Fruit fly (Drosophila melanogaster) whole organism, embryonic: ENCODE measurements around the gene Tfb5.

Experiments
- Atf-2 ChIP-seq: fragments of 200-800 bp; sonication (Bioruptor generic); optimal IDR thresholded peaks from 2 replicates; lab custom pipeline; 2016; ENCODE audit warnings: missing biosample characterization, missing genetic modification characterization
- Atf3 ChIP-seq: fragments of 200-800 bp; sonication (Bioruptor generic); optimal IDR thresholded peaks from 3 replicates; lab custom pipeline; 2016; ENCODE audit warnings: missing biosample characterization, missing genetic modification characterization
- BEAF-32 ChIP-seq: fragments of 200-800 bp; sonication (Bioruptor generic); optimal IDR thresholded peaks from 3 replicates; lab custom pipeline; 2017; ENCODE audit warnings: missing biosample characterization, missing genetic modification characterization, mild to moderate bottlenecking, moderate library complexity, missing genetic modification reagents
- CG10959 ChIP-seq: fragments of 200-800 bp; sonication (Bioruptor generic); IDR thresholded peaks from 2 replicates; pipeline ENCODE4 v1.3.6; 2022; ENCODE audit warnings: missing biosample characterization, missing genetic modification characterization
- CG1233 ChIP-seq: fragments of 200-800 bp; sonication (Bioruptor generic); optimal IDR thresholded peaks from 4 replicates; lab custom pipeline; 2018; ENCODE audit warnings: missing biosample characterization, mild to moderate bottlenecking, missing genetic modification characterization
- CG12659 ChIP-seq: fragments of 200-800 bp; sonication (Bioruptor generic); optimal IDR thresholded peaks from 3 replicates; lab custom pipeline; 2017; ENCODE audit warnings: mild to moderate bottlenecking, missing biosample characterization, missing genetic modification reagents, missing genetic modification characterization
- CG13775 ChIP-seq: fragments of 200-800 bp; sonication (Bioruptor generic); optimal IDR thresholded peaks from 3 replicates; lab custom pipeline; 2017; ENCODE audit warnings: missing biosample characterization, mild to moderate bottlenecking, missing genetic modification characterization
- CG13894 ChIP-seq: fragments of 200-800 bp; sonication (Bioruptor generic); optimal IDR thresholded peaks from 3 replicates; lab custom pipeline; 2018; ENCODE audit warnings: missing biosample characterization, mild to moderate bottlenecking, missing genetic modification characterization, moderate library complexity
- CG14441 ChIP-seq: fragments of 200-800 bp; sonication (Bioruptor generic); IDR thresholded peaks from 2 replicates; pipeline ENCODE4 v1.3.6; 2022; ENCODE audit warnings: missing biosample characterization, missing genetic modification characterization
- CG14710 ChIP-seq: fragments of 200-800 bp; sonication (Bioruptor generic); optimal IDR thresholded peaks from 3 replicates; lab custom pipeline; 2019; ENCODE audit warnings: missing biosample characterization, mild to moderate bottlenecking, missing genetic modification characterization, moderate library complexity
- CG17186 ChIP-seq: fragments of 200-800 bp; sonication (Bioruptor generic); optimal IDR thresholded peaks from 3 replicates; lab custom pipeline; 2017; ENCODE audit warnings: missing biosample characterization, missing genetic modification reagents, missing genetic modification characterization
- CG18619 ChIP-seq: fragments of 200-800 bp; sonication (Bioruptor generic); optimal IDR thresholded peaks from 3 replicates; lab custom pipeline; 2017; ENCODE audit warnings: missing biosample characterization, mild to moderate bottlenecking, missing genetic modification characterization
- CG2875 ChIP-seq: fragments of 200-800 bp; sonication (Bioruptor generic); optimal IDR thresholded peaks from 2 replicates; lab custom pipeline; 2017; ENCODE audit warnings: missing biosample characterization, mild to moderate bottlenecking, missing genetic modification characterization, missing genetic modification reagents
- CG30020 ChIP-seq: fragments of 200-800 bp; optimal IDR thresholded peaks from 2 replicates; lab custom pipeline; 2019; ENCODE audit warnings: missing biosample characterization, mild to moderate bottlenecking, missing genetic modification characterization, moderate library complexity
- CG3847 ChIP-seq: fragments of 200-800 bp; sonication (Bioruptor generic); IDR thresholded peaks from 2 replicates; pipeline ENCODE4 v1.3.6; 2022; ENCODE audit warnings: missing biosample characterization, missing genetic modification characterization
- CG3995 ChIP-seq: fragments of 200-800 bp; sonication (Bioruptor generic); optimal IDR thresholded peaks from 3 replicates; lab custom pipeline; 2016; ENCODE audit warnings: missing biosample characterization, missing genetic modification characterization
- CG6175 ChIP-seq: fragments of 200-800 bp; sonication (Bioruptor generic); IDR thresholded peaks from 3 replicates; pipeline ENCODE4 v1.3.6; 2022; ENCODE audit warnings: missing biosample characterization, missing genetic modification characterization
- CG8281 ChIP-seq: fragments of 200-800 bp; sonication (Bioruptor generic); optimal IDR thresholded peaks from 2 replicates; lab custom pipeline; 2018; ENCODE audit warnings: missing biosample characterization, mild to moderate bottlenecking, missing genetic modification characterization, moderate library complexity
- CG9817 ChIP-seq: fragments of 200-800 bp; sonication (Bioruptor generic); optimal IDR thresholded peaks from 2 replicates; lab custom pipeline; 2018; ENCODE audit warnings: missing biosample characterization, mild to moderate bottlenecking, missing genetic modification characterization, moderate library complexity
- CG9932 ChIP-seq: fragments of 200-800 bp; sonication (Bioruptor generic); IDR thresholded peaks from 2 replicates; pipeline ENCODE4 v1.3.6; 2022; ENCODE audit warnings: missing biosample characterization, missing genetic modification characterization
- Camta ChIP-seq: fragments of 200-800 bp; sonication (Bioruptor generic); optimal IDR thresholded peaks from 2 replicates; lab custom pipeline; 2016; ENCODE audit warnings: missing biosample characterization, missing genetic modification characterization
- D19A ChIP-seq: fragments of 200-800 bp; optimal IDR thresholded peaks from 3 replicates; lab custom pipeline; 2019; ENCODE audit warnings: missing biosample characterization, mild to moderate bottlenecking, missing genetic modification characterization, moderate library complexity
- Dip2 ChIP-seq: fragments of 200-800 bp; sonication (Bioruptor generic); IDR thresholded peaks from 2 replicates; pipeline ENCODE4 v1.3.6; 2022; ENCODE audit warnings: missing biosample characterization, missing genetic modification characterization
- Dip3 ChIP-seq: fragments of 200-800 bp; sonication (Bioruptor generic); optimal IDR thresholded peaks from 3 replicates; lab custom pipeline; 2016; ENCODE audit warnings: missing biosample characterization, missing genetic modification characterization
- Drgx ChIP-seq: fragments of 200-800 bp; sonication (Bioruptor generic); IDR thresholded peaks from 2 replicates; pipeline ENCODE4 v1.3.6; 2022; ENCODE audit warnings: missing biosample characterization, missing genetic modification characterization
- Elba2 ChIP-seq: fragments of 200-800 bp; sonication (Bioruptor generic); optimal IDR thresholded peaks from 3 replicates; lab custom pipeline; 2016; ENCODE audit warnings: missing biosample characterization, missing genetic modification characterization
- Med ChIP-seq: fragments of 200-800 bp; sonication (Bioruptor generic); peaks from one replicate; lab custom pipeline; 2016; ENCODE audit warnings: missing biosample characterization, missing genetic modification characterization, mild to moderate bottlenecking, inconsistent platforms, moderate library complexity
- NC2α ChIP-seq: fragments of 200-800 bp; sonication (Bioruptor generic); optimal IDR thresholded peaks from 2 replicates; lab custom pipeline; 2016; ENCODE audit warnings: missing biosample characterization, missing genetic modification characterization
- Ptx1 ChIP-seq: fragments of 200-800 bp; sonication (Bioruptor generic); IDR thresholded peaks from 2 replicates; pipeline ENCODE4 v1.3.6; 2022; ENCODE audit warnings: missing biosample characterization, missing genetic modification characterization
- Spps ChIP-seq: fragments of 200-800 bp; sonication (Bioruptor generic); optimal IDR thresholded peaks from 2 replicates; lab custom pipeline; 2018; ENCODE audit warnings: missing biosample characterization, mild to moderate bottlenecking, missing genetic modification characterization
- Sry-β ChIP-seq: fragments of 200-800 bp; sonication (Bioruptor generic); optimal IDR thresholded peaks from 2 replicates; lab custom pipeline; 2018; ENCODE audit warnings: missing biosample characterization, mild to moderate bottlenecking, missing genetic modification characterization, moderate library complexity
- Ssrp ChIP-seq: fragments of 200-800 bp; sonication (Bioruptor generic); optimal IDR thresholded peaks from 2 replicates; lab custom pipeline; 2018; ENCODE audit warnings: missing biosample characterization, mild to moderate bottlenecking, missing genetic modification characterization, moderate library complexity
- Vsx1 ChIP-seq: fragments of 200-800 bp; sonication (Bioruptor generic); optimal IDR thresholded peaks from 2 replicates; lab custom pipeline; 2017; ENCODE audit warnings: missing biosample characterization, mild to moderate bottlenecking, missing genetic modification characterization, missing genetic modification reagents
- aop ChIP-seq: fragments of 200-800 bp; sonication (Bioruptor generic); IDR thresholded peaks from 2 replicates; pipeline ENCODE4 v1.3.6; 2022; ENCODE audit warnings: missing biosample characterization, missing genetic modification characterization
- az2 ChIP-seq: fragments of 200-800 bp; sonication (Bioruptor generic); optimal IDR thresholded peaks from 3 replicates; lab custom pipeline; 2016; ENCODE audit warnings: missing biosample characterization, missing genetic modification characterization
- btn ChIP-seq: fragments of 200-800 bp; sonication (Bioruptor generic); optimal IDR thresholded peaks from 2 replicates; lab custom pipeline; 2016; ENCODE audit warnings: missing biosample characterization, missing genetic modification characterization
- caup ChIP-seq: fragments of 200-800 bp; sonication (Bioruptor generic); optimal IDR thresholded peaks from 3 replicates; lab custom pipeline; 2017; ENCODE audit warnings: missing biosample characterization, mild to moderate bottlenecking, missing genetic modification characterization, moderate library complexity; ENCODE audit not compliant: severe bottlenecking
- chn ChIP-seq: fragments of 200-800 bp; sonication (Bioruptor generic); optimal IDR thresholded peaks from 2 replicates; lab custom pipeline; 2016; ENCODE audit warnings: missing biosample characterization, missing genetic modification characterization
- corto ChIP-seq: fragments of 200-800 bp; sonication (Bioruptor generic); optimal IDR thresholded peaks from 2 replicates; lab custom pipeline; 2016; ENCODE audit warnings: missing biosample characterization, mild to moderate bottlenecking, missing genetic modification characterization, moderate library complexity
- fd64A ChIP-seq: fragments of 200-800 bp; sonication (Bioruptor generic); optimal IDR thresholded peaks from 3 replicates; lab custom pipeline; 2018; ENCODE audit warnings: missing biosample characterization, mild to moderate bottlenecking, missing genetic modification characterization
- ftz-f1 ChIP-seq: fragments of 200-800 bp; sonication (Bioruptor generic); optimal IDR thresholded peaks from 2 replicates; lab custom pipeline; 2016; ENCODE audit warnings: missing biosample characterization, missing genetic modification characterization
- gem ChIP-seq: fragments of 200-800 bp; sonication (Bioruptor generic); optimal IDR thresholded peaks from 2 replicates; lab custom pipeline; 2019; ENCODE audit warnings: missing biosample characterization, mild to moderate bottlenecking, missing genetic modification characterization, moderate library complexity
- her ChIP-seq: fragments of 200-800 bp; sonication (Bioruptor generic); optimal IDR thresholded peaks from 2 replicates; lab custom pipeline; 2016; ENCODE audit warnings: missing biosample characterization, missing genetic modification characterization
- jing ChIP-seq: fragments of 200-800 bp; sonication (Bioruptor generic); optimal IDR thresholded peaks from 2 replicates; lab custom pipeline; 2018; ENCODE audit warnings: missing biosample characterization, mild to moderate bottlenecking, missing genetic modification characterization
- lbe ChIP-seq: fragments of 200-800 bp; sonication (Bioruptor generic); optimal IDR thresholded peaks from 2 replicates; lab custom pipeline; 2016; ENCODE audit warnings: missing biosample characterization, mild to moderate bottlenecking, missing genetic modification characterization
- mirr ChIP-seq: fragments of 200-800 bp; sonication (Bioruptor generic); optimal IDR thresholded peaks from 3 replicates; lab custom pipeline; 2018; ENCODE audit warnings: missing biosample characterization, mild to moderate bottlenecking, missing genetic modification characterization
- otp ChIP-seq: fragments of 200-800 bp; sonication (Bioruptor generic); IDR thresholded peaks from 3 replicates; pipeline ENCODE4, ENCODE4 v1.3.6; 2022; ENCODE audit warnings: missing biosample characterization, missing genetic modification characterization
- sna ChIP-seq: fragments of 200-800 bp; sonication (Bioruptor generic); IDR thresholded peaks from 2 replicates; pipeline ENCODE4 v1.3.6; 2022; ENCODE audit warnings: missing biosample characterization, missing genetic modification characterization; ENCODE audit not compliant: partially characterized antibody
- vfl ChIP-seq: fragments of 200-800 bp; sonication (Bioruptor generic); optimal IDR thresholded peaks from 2 replicates; lab custom pipeline; 2016; ENCODE audit warnings: missing biosample characterization, missing genetic modification characterization
- wdn ChIP-seq: fragments of 200-800 bp; sonication (Bioruptor generic); IDR thresholded peaks from 2 replicates; pipeline ENCODE4 v1.3.6; 2022; ENCODE audit warnings: missing biosample characterization, missing genetic modification characterization

Gene Tfb5

dm6 chr2L:5000287-5000871 is 10.3 kb downstream of the Tfb5 start (continued):
- peak; percentile 69 for TF ChIP-seq corto (GFP tag; lab: Kevin White, UChicago)
- peak; percentile 66 for TF ChIP-seq Atf-2 (GFP tag; lab: Kevin White, UChicago)
- TF ChIP-seq Vsx1 = peak; percentile 38
- TF ChIP-seq wdn (GFP tag; lab: Robert Waterston, UW) = peak; percentile 58
- peak; percentile 67 for TF ChIP-seq CG13894 (tag; lab: Kevin White, UChicago)
- peak; percentile 80 for TF ChIP-seq CG13775
- TF ChIP-seq CG17186 (GFP tag; lab: Kevin White, UChicago) = no peak
- no peak; the same call in 1 of the 2 replicates for TF ChIP-seq aop (GFP tag; lab: Robert Waterston, UW)
- TF ChIP-seq CG14710 = peak; percentile 87
- TF ChIP-seq otp (GFP tag; lab: Robert Waterston, UW) = peak; percentile 67; the same call in 2 of the 3 replicates
- peak; percentile 65 for TF ChIP-seq jing (GFP tag; lab: Kevin White, UChicago)
- TF ChIP-seq Ssrp (tag; lab: Kevin White, UChicago) = peak; percentile 75
- TF ChIP-seq caup (GFP tag; lab: Kevin White, UChicago) = peak; percentile 81
- TF ChIP-seq her = peak; percentile 46
- TF ChIP-seq gem (tag; lab: Kevin White, UChicago) = peak; percentile 94
- TF ChIP-seq CG8281 = peak; percentile 57
- TF ChIP-seq CG18619 (GFP tag; lab: Kevin White, UChicago) = peak; percentile 79
- TF ChIP-seq Med = peak; percentile 95
- peak; percentile 79 for TF ChIP-seq chn
- peak; percentile 85 for TF ChIP-seq CG12659 (GFP tag; lab: Kevin White, UChicago)
- TF ChIP-seq CG2875 (GFP tag; lab: Kevin White, UChicago) = peak; percentile 52
- TF ChIP-seq Camta = peak; percentile 72
- no peak for TF ChIP-seq ftz-f1 (GFP tag; lab: Kevin White, UChicago)
- TF ChIP-seq Sry-β (GFP tag; lab: Kevin White, UChicago) = no peak
- TF ChIP-seq CG9817 = peak; percentile 72
- peak; percentile 87 for TF ChIP-seq vfl
- TF ChIP-seq sna (GFP tag; lab: Robert Waterston, UW) = no peak
- no peak for TF ChIP-seq BEAF-32 (GFP tag; lab: Kevin White, UChicago)
- peak; percentile 74 for TF ChIP-seq D19A
- TF ChIP-seq lbe (GFP tag; lab: Kevin White, UChicago) = peak; percentile 86
- peak; percentile 60 for TF ChIP-seq CG30020 (tag; lab: Kevin White, UChicago)
- TF ChIP-seq Dip2 (GFP tag; lab: Robert Waterston, UW) = no peak
- peak; percentile 86 for TF ChIP-seq CG1233 (GFP tag; lab: Kevin White, UChicago)
- no peak for TF ChIP-seq NC2α (GFP tag; lab: Kevin White, UChicago)
- TF ChIP-seq CG3995 (GFP tag; lab: Kevin White, UChicago) = peak; percentile 30
- TF ChIP-seq Ptx1 (GFP tag; lab: Robert Waterston, UW) = peak; percentile 83
- TF ChIP-seq Drgx (GFP tag; lab: Robert Waterston, UW) = peak; percentile 75
- TF ChIP-seq CG10959 (GFP tag; lab: Robert Waterston, UW) = peak; percentile 70
- peak; percentile 67 for TF ChIP-seq Dip3 (GFP tag; lab: Kevin White, UChicago)
- TF ChIP-seq mirr (GFP tag; lab: Kevin White, UChicago) = peak; percentile 31
- TF ChIP-seq fd64A (GFP tag; lab: Kevin White, UChicago) = no peak
- peak; percentile 55 for TF ChIP-seq Spps (tag; lab: Kevin White, UChicago)
- peak; percentile 54 for TF ChIP-seq Elba2 (GFP tag; lab: Kevin White, UChicago)
- peak; percentile 80 for TF ChIP-seq CG14441 (GFP tag; lab: Robert Waterston, UW)
- peak; percentile 37; the same call in 1 of the 3 replicates for TF ChIP-seq CG6175
- no peak for TF ChIP-seq btn (GFP tag; lab: Kevin White, UChicago)
- TF ChIP-seq Atf3 = peak; percentile 44
- TF ChIP-seq CG3847 = peak; percentile 81
- TF ChIP-seq az2 (GFP tag; lab: Kevin White, UChicago) = peak; percentile 77
- TF ChIP-seq CG9932 (GFP tag; lab: Robert Waterston, UW) = peak; percentile 78
